Worm (Caenorhabditis elegans): Measurements from ENCODE around the gene ulp-3.

- no peak for TF ChIP-seq unc-39 (tag; optimal IDR thresholded peaks at IDR 0.05)
- no peak for TF ChIP-seq zag-1 (tag; optimal IDR thresholded peaks at IDR 0.05)
- no peak for TF ChIP-seq elt-3 (tag; optimal IDR thresholded peaks at IDR 0.05)
- no peak for TF ChIP-seq ama-1 (optimal IDR thresholded peaks at IDR 0.05)
- TF ChIP-seq ceh-16 (tag; optimal IDR thresholded peaks at IDR 0.05): no peak
- TF ChIP-seq skn-1 (tag; optimal IDR thresholded peaks at IDR 0.05): no peak
- no peak for TF ChIP-seq ceh-82 (tag; optimal IDR thresholded peaks at IDR 0.05)
Measured at ce11 chrIV:1917819-1918218, 45.6 kb upstream of the ulp-3 start, which contains the start of gene elt-6.

Data from whole organism, L2 larva.